Worm (Caenorhabditis elegans): Measurements from ENCODE around the gene npp-24.

ce11 chrII:5544764-5545163 is 39.1 kb downstream of the npp-24 start, which contains the start of gene ins-13:
- TF ChIP-seq skn-1 (tag; optimal IDR thresholded peaks at IDR 0.05) (no peak), vab-15 (tag; optimal IDR thresholded peaks at IDR 0.05) (no peak), egl-27 (tag; optimal IDR thresholded peaks at IDR 0.05) (no peak), fkh-10 (GFP tag; optimal IDR thresholded peaks at IDR 0.05) (no peak), tbx-2 (tag; optimal IDR thresholded peaks at IDR 0.05) (no peak), elt-2 (tag; optimal IDR thresholded peaks at IDR 0.05) (no peak), C34B4.2 (tag; optimal IDR thresholded peaks at IDR 0.05) (no peak), sptf-1 (tag; optimal IDR thresholded peaks at IDR 0.05) (no peak), unc-130 (tag; optimal IDR thresholded peaks at IDR 0.05) (no peak), nhr-28 (tag; optimal IDR thresholded peaks at IDR 0.05) (no peak), nhr-237 (tag; optimal IDR thresholded peaks at IDR 0.05) (no peak), nhr-90 (tag; optimal IDR thresholded peaks at IDR 0.05; ENCODE audit: poor library complexity) (no peak), blmp-1 (tag; optimal IDR thresholded peaks at IDR 0.05) (no peak), ces-1 (GFP tag; optimal IDR thresholded peaks at IDR 0.05) (no peak)
